Worm (Caenorhabditis elegans): ENCODE measurements around the gene C17B7.3.

DNA sequence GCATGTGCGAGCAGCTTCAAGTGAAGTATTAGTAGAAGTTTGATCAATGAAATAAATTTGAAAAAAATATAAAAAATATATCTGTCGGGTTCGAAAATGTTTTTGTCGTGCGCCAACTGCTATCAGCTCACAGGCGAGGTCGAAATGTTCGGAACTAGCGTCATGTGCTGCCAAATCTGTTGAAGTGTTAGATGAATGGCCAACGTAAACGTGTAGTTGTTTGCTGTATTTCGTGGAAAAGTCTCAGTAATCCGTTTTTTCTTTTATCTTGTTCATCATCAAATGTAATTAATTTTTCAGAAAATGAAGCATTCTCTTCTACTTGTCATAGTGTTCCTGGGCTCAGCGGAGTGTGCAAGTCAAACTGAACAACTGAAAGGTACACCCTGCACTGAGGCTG lies 7.3 kb downstream of the C17B7.3 start, which contains the start of gene C17B7.15:
- TF ChIP-seq ceh-16 (tag; optimal IDR thresholded peaks at IDR 0.05) (no peak), egl-27 (tag; optimal IDR thresholded peaks at IDR 0.05) (no peak), nhr-76 (tag; optimal IDR thresholded peaks at IDR 0.05) (no peak), fos-1 (tag; optimal IDR thresholded peaks at IDR 0.05) (no peak), nfya-1 (tag; optimal IDR thresholded peaks at IDR 0.05; ENCODE audit: insufficient read depth) (no peak), ztf-11 (tag; optimal IDR thresholded peaks at IDR 0.05) (no peak), aly-2 (tag; optimal IDR thresholded peaks at IDR 0.05) (no peak), ama-1 (optimal IDR thresholded peaks at IDR 0.05) (no peak)

All from whole organism, L3 larva.